Fruit fly (Drosophila melanogaster): ENCODE data around the gene comm3.

The comm3 gene

dm6 chr3L:15566484-15566955 lies 81.0 kb downstream of the comm3 start (continued):
- no peak for TF ChIP-seq CG6254 (GFP tag; optimal IDR thresholded peaks at IDR 0.05)
- 0 out of 2 replicates have a peak, but pooled peaks have one; percentile 36 for TF ChIP-seq sim (GFP tag; IDR thresholded peaks at IDR 0.05)
- TF ChIP-seq Mad (GFP tag; optimal IDR thresholded peaks at IDR 0.05) = peak; percentile 22
- TF ChIP-seq Atf-2 (GFP tag; optimal IDR thresholded peaks at IDR 0.05) = no peak
- peak; percentile 80 for TF ChIP-seq CG4328 (GFP tag; optimal IDR thresholded peaks at IDR 0.05)
- no peak for TF ChIP-seq CG5245 (GFP tag; optimal IDR thresholded peaks at IDR 0.05)
- no peak for TF ChIP-seq Myb (GFP tag; optimal IDR thresholded peaks at IDR 0.05)
- TF ChIP-seq Gsc (GFP tag; IDR thresholded peaks at IDR 0.05) = no peak
- TF ChIP-seq unpg (GFP tag; optimal IDR thresholded peaks at IDR 0.05) = peak; percentile 64
- TF ChIP-seq CG15269 (tag; optimal IDR thresholded peaks at IDR 0.05) = no peak
- peak; percentile 74 for TF ChIP-seq CG33557 (GFP tag; optimal IDR thresholded peaks at IDR 0.05)
- peak; percentile 44 for TF ChIP-seq maf-S (GFP tag; optimal IDR thresholded peaks at IDR 0.05)
- no peak for TF ChIP-seq amos (GFP tag; IDR thresholded peaks at IDR 0.05; ENCODE audit: partially characterized antibody)
- TF ChIP-seq CG3407 (GFP tag; optimal IDR thresholded peaks at IDR 0.05) = peak; percentile 65
- no peak for TF ChIP-seq Antp (GFP tag; optimal IDR thresholded peaks at IDR 0.05)
- no peak for TF ChIP-seq CG17612 (GFP tag; IDR thresholded peaks at IDR 0.05)
- peak; percentile 70 for TF ChIP-seq kah (GFP tag; optimal IDR thresholded peaks at IDR 0.05)
- TF ChIP-seq Abd-B (GFP tag; optimal IDR thresholded peaks at IDR 0.05) = no peak
- TF ChIP-seq CG9876 (GFP tag; optimal IDR thresholded peaks at IDR 0.05) = no peak
- no peak; the same call in 2 of the 3 replicates for TF ChIP-seq sr (GFP tag; IDR thresholded peaks at IDR 0.05)
- no peak for TF ChIP-seq tna (GFP tag; IDR thresholded peaks at IDR 0.05; ENCODE audit: partially characterized antibody)
- no peak for TF ChIP-seq dati (GFP tag; IDR thresholded peaks at IDR 0.05)
- 0 out of 3 replicates have a peak, but pooled peaks have one; percentile 31 for TF ChIP-seq CG14050 (GFP tag; IDR thresholded peaks at IDR 0.05)
- TF ChIP-seq CG15479 (GFP tag; optimal IDR thresholded peaks at IDR 0.05) = peak; percentile 92
- no peak for TF ChIP-seq Dp (GFP tag; optimal IDR thresholded peaks at IDR 0.05)
- TF ChIP-seq CG14965 (GFP tag; optimal IDR thresholded peaks at IDR 0.05; ENCODE audit: borderline replicate concordance) = no peak
- TF ChIP-seq Optix (GFP tag; IDR thresholded peaks at IDR 0.05) = no peak
- peak in 1 of 2 experiments; percentile 36 for TF ChIP-seq tll (GFP tag; optimal IDR thresholded peaks at IDR 0.05)
- TF ChIP-seq lilli (GFP tag; optimal IDR thresholded peaks at IDR 0.05) = no peak
- peak; percentile 78 for TF ChIP-seq CG12219 (GFP tag; optimal IDR thresholded peaks at IDR 0.05)
- peak; percentile 74 for TF ChIP-seq cg (GFP tag; optimal IDR thresholded peaks at IDR 0.05)
- peak; percentile 96 for TF ChIP-seq Med (GFP tag)
- TF ChIP-seq Spps (tag; optimal IDR thresholded peaks at IDR 0.05) = no peak
- peak; percentile 87 for TF ChIP-seq BtbVII (GFP tag; optimal IDR thresholded peaks at IDR 0.05)
- TF ChIP-seq Chrac-16 (GFP tag; optimal IDR thresholded peaks at IDR 0.05) = no peak
- peak; percentile 2 for TF ChIP-seq disco-r (GFP tag; optimal IDR thresholded peaks at IDR 0.05)
- TF ChIP-seq wdn (GFP tag; IDR thresholded peaks at IDR 0.05) = peak; percentile 15
- no peak for TF ChIP-seq CG9437 (GFP tag; optimal IDR thresholded peaks at IDR 0.05)
- no peak for TF ChIP-seq ttk (GFP tag; IDR thresholded peaks at IDR 0.05)
- TF ChIP-seq Taf1 (GFP tag; IDR thresholded peaks at IDR 0.05) = no peak
- peak; percentile 22 for TF ChIP-seq Dad (GFP tag; optimal IDR thresholded peaks at IDR 0.05)
- no peak for TF ChIP-seq Dfd (GFP tag; optimal IDR thresholded peaks at IDR 0.05)
- TF ChIP-seq YL-1 (GFP tag; optimal IDR thresholded peaks at IDR 0.05) = peak; percentile 19
- TF ChIP-seq CG13424 (tag; optimal IDR thresholded peaks at IDR 0.05) = peak; percentile 64
- TF ChIP-seq corto (GFP tag; optimal IDR thresholded peaks at IDR 0.05) = no peak
- no peak for TF ChIP-seq chif (GFP tag; optimal IDR thresholded peaks at IDR 0.05)
- TF ChIP-seq CG10267 (tag; optimal IDR thresholded peaks at IDR 0.05) = no peak
- peak; percentile 84 for TF ChIP-seq org-1 (GFP tag; optimal IDR thresholded peaks at IDR 0.05)
- TF ChIP-seq odd (GFP tag; optimal IDR thresholded peaks at IDR 0.05) = peak; percentile 90
- TF ChIP-seq insv (GFP tag; optimal IDR thresholded peaks at IDR 0.05) = peak in 1 of 2 experiments; percentile 53
- peak; percentile 61 for TF ChIP-seq her (GFP tag; optimal IDR thresholded peaks at IDR 0.05)
